Worm (Caenorhabditis elegans): ENCODE data around the gene mrt-2.

Gene mrt-2

ce11 chrIII:11703006-11703775, 43.4 kb upstream of the mrt-2 start:
- TF ChIP-seq egl-18 (GFP tag; IDR thresholded peaks at IDR 0.05) (no peak), egrh-3 (GFP tag; IDR thresholded peaks at IDR 0.05) (peak; percentile 52; the same call in 1 of the 2 replicates), hmg-20 (GFP tag; IDR thresholded peaks at IDR 0.05) (no peak), efl-1 (GFP tag; optimal IDR thresholded peaks at IDR 0.05) (no peak), zfh-2 (GFP tag; conservative IDR thresholded peaks at IDR 0.05) (peak; percentile 81), lin-26 (GFP tag; IDR thresholded peaks at IDR 0.05) (0 out of 2 replicates have a peak, but pooled peaks have one; percentile 14)

ce11 chrIII:11703776-11704093, 42.8 kb upstream of the mrt-2 start, which contains the start of gene col-95:
Gene col-95, plus strand, starts transcription at chrIII:11703994.
- TF ChIP-seq madf-8 (GFP tag; conservative IDR thresholded peaks at IDR 0.05) (no peak), attf-3 (GFP tag; conservative IDR thresholded peaks at IDR 0.05) (no peak), tlf-1 (GFP tag; optimal IDR thresholded peaks at IDR 0.05) (no peak), dpl-1 (GFP tag; optimal IDR thresholded peaks at IDR 0.05) (no peak), zfh-2 (GFP tag; conservative IDR thresholded peaks at IDR 0.05) (no peak), cebp-1 (GFP tag; IDR thresholded peaks at IDR 0.05) (no peak), cebp-1 (tag; optimal IDR thresholded peaks at IDR 0.05) (no peak), nhr-90 (tag; optimal IDR thresholded peaks at IDR 0.05) (no peak), ztf-25 (GFP tag; IDR thresholded peaks at IDR 0.05) (no peak)

- TF ChIP-seq aptf-3 (GFP tag; IDR thresholded peaks at IDR 0.05) = 0 out of 2 replicates have a peak, but pooled peaks have one; percentile 28
- TF ChIP-seq atf-7 (tag; optimal IDR thresholded peaks at IDR 0.05) = no peak
- TF ChIP-seq lir-1 (GFP tag; conservative IDR thresholded peaks at IDR 0.05) = no peak
- TF ChIP-seq egrh-3 (GFP tag; IDR thresholded peaks at IDR 0.05) = peak; percentile 92
- TF ChIP-seq nhr-80 (tag; optimal IDR thresholded peaks at IDR 0.05) = no peak
- TF ChIP-seq dox-1 (GFP tag; IDR thresholded peaks at IDR 0.05) = 0 out of 2 replicates have a peak, but pooled peaks have one; percentile 8
- TF ChIP-seq hmg-1.2 (GFP tag; IDR thresholded peaks at IDR 0.05) = 0 out of 2 replicates have a peak, but pooled peaks have one; percentile 4
- TF ChIP-seq zfh-2 (GFP tag; conservative IDR thresholded peaks at IDR 0.05) = peak; percentile 91
Measured at ce11 chrIII:11704377-11704978, 42.1 kb upstream of the mrt-2 start.

DNA sequence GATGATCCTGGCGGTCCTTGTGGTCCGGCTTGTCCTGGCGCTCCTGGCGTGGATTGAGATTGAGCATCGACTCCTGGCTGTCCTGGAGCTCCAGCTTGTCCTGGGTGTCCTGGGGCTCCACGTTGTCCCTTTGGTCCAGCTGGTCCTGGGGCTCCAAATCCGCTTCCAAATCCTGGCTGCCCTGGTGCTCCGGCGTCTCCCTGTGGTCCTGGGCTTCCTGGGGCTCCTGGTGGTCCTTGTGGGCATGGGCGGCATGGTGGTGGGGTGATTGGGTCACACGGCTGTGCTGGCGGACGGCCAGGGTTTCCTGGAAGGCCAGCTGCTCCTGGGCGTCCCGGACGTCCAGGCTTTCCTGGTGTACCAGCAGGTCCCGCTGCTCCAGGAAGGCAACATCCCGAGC, 40.6 kb upstream of the mrt-2 start:
- no peak for TF ChIP-seq lag-1 (GFP tag; IDR thresholded peaks at IDR 0.05)
- TF ChIP-seq tlf-1 (GFP tag; optimal IDR thresholded peaks at IDR 0.05) = no peak
- peak; percentile 93 for TF ChIP-seq egrh-3 (GFP tag; IDR thresholded peaks at IDR 0.05)
- TF ChIP-seq lin-26 (GFP tag; IDR thresholded peaks at IDR 0.05) = 0 out of 2 replicates have a peak, but pooled peaks have one; percentile 20
- TF ChIP-seq zfh-2 (GFP tag; conservative IDR thresholded peaks at IDR 0.05) = peak; percentile 95

DNA sequence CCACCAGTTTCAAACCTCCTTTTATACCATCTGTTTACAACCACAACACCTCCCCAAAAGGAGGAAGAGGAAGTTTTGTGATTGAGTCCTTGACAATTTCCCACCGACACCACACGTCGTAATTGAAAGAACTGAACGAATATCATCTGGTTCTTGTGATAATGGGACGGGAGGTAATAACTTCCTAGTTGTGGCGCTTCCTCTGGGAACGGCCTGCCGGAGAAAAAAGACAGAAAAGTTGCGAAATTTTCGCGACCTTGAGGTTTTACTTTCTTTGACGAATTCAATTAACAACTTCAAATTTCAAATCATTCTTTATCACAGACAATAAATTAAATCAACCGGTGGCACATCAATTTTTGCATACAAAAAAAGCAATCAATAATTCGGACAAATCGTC, 39.9 kb upstream of the mrt-2 start, which contains the start of gene col-96:
TSS of gene col-96 (minus strand) at position 101 of the 400 bp plus-strand sequence.
- TF ChIP-seq pha-4 (tag; optimal IDR thresholded peaks at IDR 0.05) = no peak
- TF ChIP-seq ceh-27 (GFP tag; optimal IDR thresholded peaks at IDR 0.05) = no peak
- TF ChIP-seq B0019.2 (GFP tag; conservative IDR thresholded peaks at IDR 0.05) = no peak
- TF ChIP-seq ama-1 (optimal IDR thresholded peaks at IDR 0.05) = no peak
- TF ChIP-seq ama-1 (GFP tag; optimal IDR thresholded peaks at IDR 0.05) = no peak
- TF ChIP-seq zfh-2 (GFP tag; conservative IDR thresholded peaks at IDR 0.05) = no peak
- TF ChIP-seq ccch-3 (GFP tag; optimal IDR thresholded peaks at IDR 0.05) = no peak
- no peak for TF ChIP-seq lin-26 (GFP tag; IDR thresholded peaks at IDR 0.05)
- no peak for TF ChIP-seq egl-18 (GFP tag; IDR thresholded peaks at IDR 0.05)
- no peak for TF ChIP-seq lin-54 (GFP tag; optimal IDR thresholded peaks at IDR 0.05)
- TF ChIP-seq dox-1 (GFP tag; IDR thresholded peaks at IDR 0.05) = no peak
- TF ChIP-seq bed-1 (GFP tag; IDR thresholded peaks at IDR 0.05) = no peak
- no peak for TF ChIP-seq B0336.3 (GFP tag; IDR thresholded peaks at IDR 0.05)
- no peak for TF ChIP-seq bed-2 (GFP tag; IDR thresholded peaks at IDR 0.05)
- TF ChIP-seq ztf-18 (tag; optimal IDR thresholded peaks at IDR 0.05) = no peak
- no peak for TF ChIP-seq lsy-27 (tag; optimal IDR thresholded peaks at IDR 0.05; ENCODE audit: borderline replicate concordance, insufficient read depth)
- no peak for TF ChIP-seq lin-35 (GFP tag; optimal IDR thresholded peaks at IDR 0.05)
- TF ChIP-seq K12H6.12 (tag; optimal IDR thresholded peaks at IDR 0.05) = no peak
- TF ChIP-seq cebp-1 (GFP tag; IDR thresholded peaks at IDR 0.05) = no peak
- no peak for TF ChIP-seq cebp-1 (tag; optimal IDR thresholded peaks at IDR 0.05)
- TF ChIP-seq C17E4.6 (GFP tag; IDR thresholded peaks at IDR 0.05) = no peak
- no peak for TF ChIP-seq sdz-38 (tag; optimal IDR thresholded peaks at IDR 0.05)

Data from whole organism, young adult.